Worm (Caenorhabditis elegans) whole organism, young adult: ENCODE data around the gene Y38E10A.28.

Experiments used
- ceh-79 ChIP-seq: sonication (generic microtip); optimal IDR thresholded peaks from 2 replicates; lab custom pipeline; 2017; ENCODE audit warnings: mild to moderate bottlenecking, missing genetic modification characterization, missing compliant biosample characterization
- hmg-20 ChIP-seq: fragments of 200-800 bp; sonication (Bioruptor generic); IDR thresholded peaks from 2 replicates; pipeline ENCODE4 v1.3.6; 2022; ENCODE audit warnings: missing genetic modification reagents, missing genetic modification characterization, missing compliant biosample characterization
- nfya-2 ChIP-seq: fragments of 200-800 bp; sonication (Bioruptor generic); IDR thresholded peaks from 2 replicates; pipeline ENCODE4 v1.3.6; 2022; ENCODE audit warnings: missing genetic modification reagents, missing genetic modification characterization, missing compliant biosample characterization

- TF ChIP-seq nfya-2 (GFP tag; lab: Robert Waterston, UW) (no peak), hmg-20 (GFP tag; lab: Robert Waterston, UW) (no peak), ceh-79 (tag; lab: Kevin White, UChicago) (no peak)
Measured at ce11 chrII:12612218-12612617, 17.3 kb upstream of the Y38E10A.28 start, which contains the start of gene nspe-4.
